Worm (Caenorhabditis elegans) whole organism, L1 larva: ENCODE measurements around the gene M03C11.1.

Experiments
- C04F5.9 ChIP-seq: sonication (generic microtip); optimal IDR thresholded peaks from 2 replicates; lab custom pipeline; 2016; ENCODE audit warnings: missing genetic modification characterization, missing compliant biosample characterization
- F16B12.6 ChIP-seq: fragments of 150-350 bp; optimal IDR thresholded peaks from 2 replicates; lab custom pipeline; 2014; ENCODE audit warnings: missing biosample characterization, missing genetic modification characterization
- aha-1 ChIP-seq: fragments of 150-350 bp; optimal IDR thresholded peaks from 2 replicates; lab custom pipeline; 2014; ENCODE audit warnings: missing biosample characterization, missing genetic modification characterization
- alr-1 ChIP-seq: fragments of 200-800 bp; sonication (Bioruptor generic); optimal IDR thresholded peaks from 2 replicates; lab custom pipeline; 2018; ENCODE audit warnings: borderline replicate concordance, mild to moderate bottlenecking, missing genetic modification characterization, missing compliant biosample characterization
- aly-2 ChIP-seq: fragments of 150-350 bp; optimal IDR thresholded peaks from 2 replicates; lab custom pipeline; 2014; ENCODE audit warnings: missing biosample characterization, missing genetic modification characterization
- ama-1 ChIP-seq: fragments of 150-350 bp; optimal IDR thresholded peaks from 2 replicates; lab custom pipeline; 2014
- ceh-8 ChIP-seq: fragments of 200-800 bp; sonication (Bioruptor generic); optimal IDR thresholded peaks from 2 replicates; lab custom pipeline; 2018; ENCODE audit warnings: mild to moderate bottlenecking, missing genetic modification characterization, moderate library complexity, missing compliant biosample characterization
- ceh-82 ChIP-seq, 3 experiments: fragments of 150-350 bp in 1 of 3; sonication (generic microtip) in 2 of 3; optimal IDR thresholded peaks; 2 replicates each; lab custom pipeline; 2014 to 2017; ENCODE audit warnings: missing biosample characterization in 3 of 3, missing genetic modification characterization in 3 of 3
- ceh-88 ChIP-seq: fragments of 200-800 bp; sonication (Bioruptor generic); IDR thresholded peaks from 2 replicates; pipeline ENCODE4 v1.3.6; 2022; ENCODE audit warnings: missing genetic modification characterization, missing compliant biosample characterization
- ceh-90 ChIP-seq: sonication (generic microtip); optimal IDR thresholded peaks from 2 replicates; lab custom pipeline; 2016; ENCODE audit warnings: missing genetic modification characterization, missing compliant biosample characterization
- ces-1 ChIP-seq: fragments of 150-350 bp; optimal IDR thresholded peaks from 2 replicates; lab custom pipeline; 2014; ENCODE audit warnings: missing biosample characterization, missing genetic modification reagents, missing genetic modification characterization
- efl-1 ChIP-seq, 4 experiments: fragments of 150-350 bp; optimal IDR thresholded peaks in 3 of 4; peaks in 1 of 4; 1 replicate in 1 of 4; 2 replicates in 3 of 4; lab custom pipeline; 2014; ENCODE audit warnings: missing biosample characterization in 2 of 4, missing genetic modification characterization in 2 of 4, missing genetic modification reagents in 2 of 4
- egl-13 ChIP-seq: sonication (generic microtip); optimal IDR thresholded peaks from 2 replicates; lab custom pipeline; 2016; ENCODE audit warnings: missing genotype, missing genetic modification reagents, missing genetic modification characterization, missing compliant biosample characterization
- egl-27 ChIP-seq, 2 experiments: fragments of 150-350 bp in 1 of 2; sonication (generic microtip); optimal IDR thresholded peaks; 3 replicates each; lab custom pipeline; 2017 to 2018; ENCODE audit warnings: missing biosample characterization in 2 of 2, missing genetic modification characterization in 2 of 2, missing genetic modification reagents in 2 of 2
- elt-2 ChIP-seq: sonication (generic microtip); optimal IDR thresholded peaks from 2 replicates; lab custom pipeline; 2016; ENCODE audit warnings: missing genetic modification characterization, mild to moderate bottlenecking, inconsistent platforms, missing compliant biosample characterization, missing genetic modification reagents
- elt-3 ChIP-seq, 6 experiments: fragments of 150-350 bp in 1 of 6; sonication (generic microtip); optimal IDR thresholded peaks; 2 replicates each; lab custom pipeline; 2017 to 2018; ENCODE audit warnings: missing biosample characterization in 6 of 6, missing genetic modification characterization in 6 of 6, inconsistent platforms in 1 of 6
- ets-5 ChIP-seq: fragments of 200-800 bp; sonication (Bioruptor generic); IDR thresholded peaks from 2 replicates; pipeline ENCODE4 v1.3.6; 2022; ENCODE audit warnings: missing genetic modification characterization, missing compliant biosample characterization
- fkh-4 ChIP-seq: sonication (generic microtip); optimal IDR thresholded peaks from 2 replicates; lab custom pipeline; 2016; ENCODE audit warnings: missing compliant biosample characterization, missing genetic modification characterization, borderline replicate concordance
- fkh-8 ChIP-seq: sonication (generic microtip); optimal IDR thresholded peaks from 2 replicates; lab custom pipeline; 2016; ENCODE audit warnings: mild to moderate bottlenecking, missing genetic modification characterization, missing compliant biosample characterization
- fos-1 ChIP-seq: fragments of 150-350 bp; optimal IDR thresholded peaks from 2 replicates; lab custom pipeline; 2014; ENCODE audit warnings: missing biosample characterization, missing genetic modification characterization
- grh-1 ChIP-seq: fragments of 200-800 bp; sonication (Bioruptor generic); IDR thresholded peaks from 2 replicates; pipeline ENCODE4 v1.3.6; 2022; ENCODE audit warnings: missing genetic modification reagents, missing genetic modification characterization, missing compliant biosample characterization
- hlh-4 ChIP-seq: sonication (generic microtip); optimal IDR thresholded peaks from 2 replicates; lab custom pipeline; 2016; ENCODE audit warnings: mild to moderate bottlenecking, missing genetic modification characterization, missing compliant biosample characterization
- hpl-2 ChIP-seq: fragments of 150-350 bp; optimal IDR thresholded peaks from 2 replicates; lab custom pipeline; 2014; ENCODE audit warnings: missing biosample characterization, missing genetic modification reagents, missing genetic modification characterization
- irx-1 ChIP-seq: sonication (generic microtip); optimal IDR thresholded peaks from 2 replicates; lab custom pipeline; 2016; ENCODE audit warnings: missing genetic modification characterization, missing compliant biosample characterization
- isw-1 ChIP-seq: fragments of 200-800 bp; sonication (Bioruptor generic); IDR thresholded peaks from 2 replicates; pipeline ENCODE4 v1.3.6; 2022; ENCODE audit warnings: missing genetic modification characterization, missing compliant biosample characterization
- lin-13 ChIP-seq: fragments of 150-350 bp; optimal IDR thresholded peaks from 2 replicates; lab custom pipeline; 2014; ENCODE audit warnings: missing biosample characterization, missing genetic modification reagents, missing genetic modification characterization
- lin-39 ChIP-seq: fragments of 150-350 bp; optimal IDR thresholded peaks from 2 replicates; lab custom pipeline; 2014; ENCODE audit warnings: missing biosample characterization, missing genetic modification reagents, missing genetic modification characterization
- lir-3 ChIP-seq: sonication (generic microtip); optimal IDR thresholded peaks from 2 replicates; lab custom pipeline; 2016; ENCODE audit warnings: mild to moderate bottlenecking, missing genetic modification characterization, moderate library complexity, missing compliant biosample characterization; ENCODE audit not compliant: poor library complexity
- mab-9 ChIP-seq: fragments of 200-800 bp; sonication (Bioruptor generic); IDR thresholded peaks from 2 replicates; pipeline ENCODE4 v1.3.6; 2022; ENCODE audit warnings: missing genetic modification reagents, missing genetic modification characterization, missing compliant biosample characterization
- mdl-1 ChIP-seq, 2 experiments: fragments of 150-350 bp; optimal IDR thresholded peaks; 2 replicates each; lab custom pipeline; 2014 to 2017; ENCODE audit warnings: missing biosample characterization in 2 of 2, missing genetic modification characterization in 2 of 2, inconsistent platforms in 1 of 2
- nhr-12 ChIP-seq: sonication (generic microtip); optimal IDR thresholded peaks from 2 replicates; lab custom pipeline; 2017; ENCODE audit warnings: missing biosample characterization, missing genetic modification characterization
- nhr-19 ChIP-seq: fragments of 200-800 bp; sonication (Bioruptor generic); conservative IDR thresholded peaks from 2 replicates; pipeline ENCODE4 v1.3.6; 2022; ENCODE audit warnings: missing genetic modification characterization, missing compliant biosample characterization
- nhr-20 ChIP-seq: sonication (generic microtip); optimal IDR thresholded peaks from 2 replicates; lab custom pipeline; 2016; ENCODE audit warnings: mild to moderate bottlenecking, missing genetic modification characterization, missing compliant biosample characterization
- nhr-237 ChIP-seq: fragments of 150-350 bp; optimal IDR thresholded peaks from 2 replicates; lab custom pipeline; 2014; ENCODE audit warnings: missing biosample characterization, missing genetic modification characterization
- nhr-76 ChIP-seq: sonication (generic microtip); optimal IDR thresholded peaks from 2 replicates; lab custom pipeline; 2017; ENCODE audit warnings: missing biosample characterization, missing genetic modification characterization
- nhr-77 ChIP-seq: fragments of 150-350 bp; optimal IDR thresholded peaks from 2 replicates; lab custom pipeline; 2014; ENCODE audit warnings: missing biosample characterization, missing genetic modification characterization
- nhr-84 ChIP-seq: sonication (generic microtip); optimal IDR thresholded peaks from 2 replicates; lab custom pipeline; 2017; ENCODE audit warnings: missing biosample characterization, missing genetic modification characterization
- nhr-90 ChIP-seq: sonication (generic microtip); optimal IDR thresholded peaks from 2 replicates; lab custom pipeline; 2016; ENCODE audit warnings: mild to moderate bottlenecking, missing genetic modification characterization, missing compliant biosample characterization; ENCODE audit not compliant: poor library complexity
- pax-3 ChIP-seq: fragments of 200-800 bp; sonication (Bioruptor generic); optimal IDR thresholded peaks from 2 replicates; lab custom pipeline; 2018; ENCODE audit warnings: mild to moderate bottlenecking, missing genetic modification characterization, moderate library complexity, missing compliant biosample characterization
- rnt-1 ChIP-seq: sonication (generic microtip); optimal IDR thresholded peaks from 2 replicates; lab custom pipeline; 2016; ENCODE audit warnings: mild to moderate bottlenecking, missing genetic modification characterization, moderate library complexity, missing compliant biosample characterization
- skn-1 ChIP-seq: fragments of 150-350 bp; optimal IDR thresholded peaks from 2 replicates; lab custom pipeline; 2014; ENCODE audit warnings: missing biosample characterization, missing genetic modification characterization
- snpc-4 ChIP-seq: fragments of 150-350 bp; optimal IDR thresholded peaks from 2 replicates; lab custom pipeline; 2014; ENCODE audit warnings: missing biosample characterization, missing genetic modification characterization
- sox-4 ChIP-seq: sonication (generic microtip); optimal IDR thresholded peaks from 2 replicates; lab custom pipeline; 2016; ENCODE audit warnings: missing genetic modification characterization, missing compliant biosample characterization
- sptf-1 ChIP-seq: fragments of 150-350 bp; optimal IDR thresholded peaks from 2 replicates; lab custom pipeline; 2014; ENCODE audit warnings: missing biosample characterization, missing genetic modification characterization
- tbx-2 ChIP-seq: sonication (generic microtip); optimal IDR thresholded peaks from 2 replicates; lab custom pipeline; 2016; ENCODE audit warnings: missing genetic modification characterization, missing compliant biosample characterization
- unc-86 ChIP-seq: sonication (generic microtip); optimal IDR thresholded peaks from 2 replicates; lab custom pipeline; 2016; ENCODE audit warnings: missing genetic modification characterization, missing compliant biosample characterization
- vab-15 ChIP-seq: sonication (generic microtip); optimal IDR thresholded peaks from 2 replicates; lab custom pipeline; 2017; ENCODE audit warnings: missing genotype, mild to moderate bottlenecking, missing genetic modification characterization, missing compliant biosample characterization
- ztf-11 ChIP-seq, 2 experiments: sonication (generic microtip); optimal IDR thresholded peaks; 2 replicates each; lab custom pipeline; 2016 to 2017; ENCODE audit warnings: missing genetic modification characterization in 2 of 2, missing biosample characterization in 1 of 2, missing compliant biosample characterization in 1 of 2
- ztf-4 ChIP-seq: fragments of 150-350 bp; optimal IDR thresholded peaks from 2 replicates; lab custom pipeline; 2014; ENCODE audit warnings: missing biosample characterization, missing genetic modification characterization

M03C11.1 gene

ce11 chrIII:10415822-10416221 lies 19.9 kb upstream of the M03C11.1 start, which contains the start of gene ymel-1 (continued):
- peak; percentile 23 for TF ChIP-seq lin-13
- no peak for TF ChIP-seq ceh-82 (tag; optimal IDR thresholded peaks at IDR 0.05; lab: Kevin White, UChicago)
- TF ChIP-seq tbx-2 (tag; lab: Kevin White, UChicago) = peak; percentile 26
- TF ChIP-seq mdl-1 (tag; optimal IDR thresholded peaks at IDR 0.05; lab: Kevin White, UChicago) = peak in 1 of 2 experiments; percentile 34
- TF ChIP-seq nhr-84 (tag; lab: Kevin White, UChicago) = no peak
- no peak for TF ChIP-seq fos-1 (tag; lab: Kevin White, UChicago)
- TF ChIP-seq vab-15 = no peak
- TF ChIP-seq nhr-19 (GFP tag; lab: Robert Waterston, UW) = peak; percentile 27; the same call in 1 of the 2 replicates
- TF ChIP-seq elt-3 (tag; optimal IDR thresholded peaks at IDR 0.05; lab: Kevin White, UChicago) = no peak
- TF ChIP-seq, all 84 proteins: peak for 20

ce11 chrIII:10407198-10407663 lies 11.3 kb upstream of the M03C11.1 start, which contains the start of gene hat-1:
TSS of gene hat-1 (minus strand) at chrIII:10407248.
- TF ChIP-seq irx-1 (tag; lab: Kevin White, UChicago) = peak; percentile 94
- peak; percentile 96 for TF ChIP-seq nhr-90 (tag; lab: Kevin White, UChicago)
- TF ChIP-seq ces-1 (GFP tag; lab: Kevin White, UChicago) = no peak
- peak; percentile 95 for TF ChIP-seq lin-39
- peak; percentile 95 for TF ChIP-seq lin-13
- TF ChIP-seq skn-1 (tag; lab: Kevin White, UChicago) = peak; percentile 93
- TF ChIP-seq snpc-4 (tag; lab: Kevin White, UChicago) = peak; percentile 83
- no peak for TF ChIP-seq sptf-1
- TF ChIP-seq nhr-19 (GFP tag; lab: Robert Waterston, UW) = peak; percentile 97
- TF ChIP-seq nhr-77 (tag; lab: Kevin White, UChicago) = peak; percentile 91
- TF ChIP-seq tbx-2 (tag; lab: Kevin White, UChicago) = peak; percentile 97
- TF ChIP-seq elt-2 (tag; lab: Kevin White, UChicago) = peak; percentile 85
- no peak for TF ChIP-seq nhr-76 (tag; lab: Kevin White, UChicago)
- peak; percentile 97 for TF ChIP-seq nhr-20 (tag; lab: Kevin White, UChicago)
- no peak for TF ChIP-seq ama-1 (lab: Kevin White, UChicago)
- no peak for TF ChIP-seq hlh-4
- peak; percentile 94 for TF ChIP-seq pax-3
- TF ChIP-seq alr-1 = no peak
- peak; percentile 76 for TF ChIP-seq fkh-4 (tag; lab: Kevin White, UChicago)
- TF ChIP-seq vab-15 = no peak
- TF ChIP-seq ztf-11 (tag; optimal IDR thresholded peaks at IDR 0.05; lab: Kevin White, UChicago) = peak in 1 of 2 experiments; percentile 80
- peak; percentile 95 to 97 (median 96) for TF ChIP-seq ceh-82 (tag; optimal IDR thresholded peaks at IDR 0.05; lab: Kevin White, UChicago)
- peak; percentile 91 for TF ChIP-seq mab-9
- TF ChIP-seq C04F5.9 (tag; lab: Kevin White, UChicago) = peak; percentile 94
- no peak for TF ChIP-seq ets-5 (GFP tag; lab: Robert Waterston, UW)
- TF ChIP-seq nhr-237 (tag; lab: Kevin White, UChicago) = peak; percentile 83
- peak; percentile 77 for TF ChIP-seq hpl-2 (GFP tag; lab: Kevin White, UChicago)
- TF ChIP-seq ceh-90 (tag; lab: Kevin White, UChicago) = peak; percentile 60
- TF ChIP-seq grh-1 (GFP tag; lab: Robert Waterston, UW) = peak; percentile 93
- peak; percentile 71 for TF ChIP-seq aly-2 (tag; lab: Kevin White, UChicago)
- TF ChIP-seq ceh-8 (GFP tag; lab: Kevin White, UChicago) = peak; percentile 88
- peak; percentile 98 for TF ChIP-seq isw-1 (GFP tag; lab: Robert Waterston, UW)
- peak; percentile 70 for TF ChIP-seq F16B12.6 (tag; lab: Kevin White, UChicago)
- TF ChIP-seq rnt-1 (tag; lab: Kevin White, UChicago) = peak; percentile 96
- no peak for TF ChIP-seq nhr-12 (tag; lab: Kevin White, UChicago)
- TF ChIP-seq ceh-88 (GFP tag; lab: Robert Waterston, UW) = peak; percentile 86; the same call in 1 of the 2 replicates
- peak; percentile 83 for TF ChIP-seq sox-4 (tag; lab: Kevin White, UChicago)
- peak; percentile 86 for TF ChIP-seq aha-1 (tag; lab: Kevin White, UChicago)
- TF ChIP-seq efl-1 (optimal IDR thresholded peaks at IDR 0.05; lab: Kevin White, UChicago) = peak; percentile 95 to 97
- TF ChIP-seq efl-1 (GFP tag; optimal IDR thresholded peaks at IDR 0.05 in 1 of 2; lab: Kevin White, UChicago) = peak; percentile 90 to 99
- TF ChIP-seq fkh-8 = peak; percentile 98
- TF ChIP-seq ztf-4 (tag; lab: Kevin White, UChicago) = peak; percentile 90
- peak; percentile 92 for TF ChIP-seq egl-13
- TF ChIP-seq lir-3 = no peak
- peak; percentile 98 for TF ChIP-seq unc-86 (tag; lab: Kevin White, UChicago)
- no peak for TF ChIP-seq nhr-84 (tag; lab: Kevin White, UChicago)
- TF ChIP-seq egl-27 (tag; optimal IDR thresholded peaks at IDR 0.05; lab: Kevin White, UChicago) = peak in 1 of 2 experiments; percentile 7
